Fruit fly (Drosophila melanogaster) whole organism, embryonic: ENCODE data around the gene CG32428.

Experiments used
- ATbp ChIP-seq: fragments of 200-800 bp; sonication (Bioruptor generic); optimal IDR thresholded peaks from 2 replicates; lab custom pipeline; 2017; ENCODE audit warnings: missing biosample characterization, mild to moderate bottlenecking, missing genetic modification characterization, missing genetic modification reagents
- B-H2 ChIP-seq: fragments of 200-800 bp; sonication (Bioruptor generic); optimal IDR thresholded peaks from 2 replicates; lab custom pipeline; 2018; ENCODE audit warnings: missing biosample characterization, mild to moderate bottlenecking, missing genetic modification characterization
- Blimp-1 ChIP-seq: fragments of 200-800 bp; sonication (Bioruptor generic); optimal IDR thresholded peaks from 3 replicates; lab custom pipeline; 2018; ENCODE audit warnings: missing biosample characterization, missing genetic modification characterization, mild to moderate bottlenecking, moderate library complexity, missing genetic modification reagents
- C15 ChIP-seq: fragments of 200-800 bp; sonication (Bioruptor generic); IDR thresholded peaks from 3 replicates; pipeline ENCODE4 v1.3.6; 2022; ENCODE audit warnings: missing biosample characterization, missing genetic modification characterization
- CG11456 ChIP-seq: fragments of 200-800 bp; sonication (Bioruptor generic); IDR thresholded peaks from 3 replicates; pipeline ENCODE4 v1.3.6; 2022; ENCODE audit warnings: missing biosample characterization, missing genetic modification characterization
- CG12744 ChIP-seq: fragments of 200-800 bp; sonication (Bioruptor generic); optimal IDR thresholded peaks from 2 replicates; lab custom pipeline; 2016; ENCODE audit warnings: missing biosample characterization, missing genetic modification characterization
- CG12942 ChIP-seq: fragments of 200-800 bp; sonication (Bioruptor generic); optimal IDR thresholded peaks from 3 replicates; lab custom pipeline; 2016; ENCODE audit warnings: missing biosample characterization, missing genetic modification characterization
- CG13296 ChIP-seq: fragments of 200-800 bp; sonication (Bioruptor generic); optimal IDR thresholded peaks from 3 replicates; lab custom pipeline; 2018; ENCODE audit warnings: missing biosample characterization, mild to moderate bottlenecking, missing genetic modification characterization
- CG13624 ChIP-seq: fragments of 200-800 bp; sonication (Bioruptor generic); optimal IDR thresholded peaks from 2 replicates; lab custom pipeline; 2016; ENCODE audit warnings: missing biosample characterization, missing genetic modification characterization
- CG14050 ChIP-seq: fragments of 200-800 bp; sonication (Bioruptor generic); IDR thresholded peaks from 3 replicates; pipeline ENCODE4 v1.3.6; 2022; ENCODE audit warnings: missing biosample characterization, missing genetic modification characterization
- CG14667 ChIP-seq: fragments of 200-800 bp; sonication (Bioruptor generic); IDR thresholded peaks from 2 replicates; pipeline ENCODE4 v1.3.6; 2022; ENCODE audit warnings: missing biosample characterization, missing genetic modification characterization
- CG15479 ChIP-seq: fragments of 200-800 bp; sonication (Bioruptor generic); optimal IDR thresholded peaks from 3 replicates; lab custom pipeline; 2019; ENCODE audit warnings: missing biosample characterization, mild to moderate bottlenecking, missing genetic modification characterization, moderate library complexity
- CG16813 ChIP-seq: fragments of 200-800 bp; sonication (Bioruptor generic); IDR thresholded peaks from 3 replicates; pipeline ENCODE4 v1.3.6; 2022; ENCODE audit warnings: missing biosample characterization, missing genetic modification characterization; ENCODE audit not compliant: partially characterized antibody
- CG17568 ChIP-seq: fragments of 200-800 bp; sonication (Bioruptor generic); optimal IDR thresholded peaks from 2 replicates; lab custom pipeline; 2018; ENCODE audit warnings: missing biosample characterization, mild to moderate bottlenecking, missing genetic modification characterization, moderate library complexity
- CG17612 ChIP-seq: fragments of 200-800 bp; sonication (Bioruptor generic); IDR thresholded peaks from 2 replicates; pipeline ENCODE4 v1.3.6; 2022; ENCODE audit warnings: missing biosample characterization, missing genetic modification characterization
- CG17802 ChIP-seq: fragments of 200-800 bp; sonication (Bioruptor generic); optimal IDR thresholded peaks from 2 replicates; lab custom pipeline; 2018; ENCODE audit warnings: missing biosample characterization, mild to moderate bottlenecking, missing genetic modification characterization, moderate library complexity
- CG17829 ChIP-seq: fragments of 200-800 bp; optimal IDR thresholded peaks from 2 replicates; lab custom pipeline; 2019; ENCODE audit warnings: missing biosample characterization, mild to moderate bottlenecking, missing genetic modification characterization, moderate library complexity
- CG2678 ChIP-seq: fragments of 200-800 bp; sonication (Bioruptor generic); optimal IDR thresholded peaks from 3 replicates; lab custom pipeline; 2019; ENCODE audit warnings: missing biosample characterization, mild to moderate bottlenecking, missing genetic modification characterization, moderate library complexity
- CG31224 ChIP-seq: fragments of 200-800 bp; sonication (Bioruptor generic); IDR thresholded peaks from 2 replicates; pipeline ENCODE4 v1.3.6; 2022; ENCODE audit warnings: missing biosample characterization, missing genetic modification characterization
- CG3407 ChIP-seq: fragments of 200-800 bp; sonication (Bioruptor generic); optimal IDR thresholded peaks from 2 replicates; lab custom pipeline; 2018; ENCODE audit warnings: missing biosample characterization, mild to moderate bottlenecking, missing genetic modification characterization
- CG34422 ChIP-seq: fragments of 200-800 bp; sonication (Bioruptor generic); IDR thresholded peaks from 3 replicates; pipeline ENCODE4 v1.3.6; 2022; ENCODE audit warnings: missing biosample characterization, missing genetic modification characterization
- CG42726 ChIP-seq: fragments of 200-800 bp; sonication (Bioruptor generic); IDR thresholded peaks from 2 replicates; pipeline ENCODE4 v1.3.6; 2022; ENCODE audit warnings: missing biosample characterization, missing genetic modification characterization; ENCODE audit not compliant: partially characterized antibody
- CG6654 ChIP-seq: fragments of 200-800 bp; sonication (Bioruptor generic); optimal IDR thresholded peaks from 2 replicates; lab custom pipeline; 2017; ENCODE audit warnings: missing biosample characterization, mild to moderate bottlenecking, missing genetic modification characterization
- CG6791 ChIP-seq: fragments of 200-800 bp; sonication (Bioruptor generic); IDR thresholded peaks from 3 replicates; pipeline ENCODE4 v1.3.6; 2022; ENCODE audit warnings: missing biosample characterization, missing genetic modification characterization; ENCODE audit not compliant: partially characterized antibody
- CG7372 ChIP-seq: fragments of 200-800 bp; sonication (Bioruptor generic); IDR thresholded peaks from 2 replicates; pipeline ENCODE4 v1.3.6; 2022; ENCODE audit warnings: missing biosample characterization, missing genetic modification characterization
- CG9797 ChIP-seq: fragments of 200-800 bp; sonication (Bioruptor generic); optimal IDR thresholded peaks from 3 replicates; lab custom pipeline; 2018; ENCODE audit warnings: missing biosample characterization, mild to moderate bottlenecking, missing genetic modification characterization
- Hey ChIP-seq: fragments of 200-800 bp; sonication (Bioruptor generic); optimal IDR thresholded peaks from 3 replicates; lab custom pipeline; 2018; ENCODE audit warnings: missing biosample characterization, mild to moderate bottlenecking, missing genetic modification characterization
- Nf-YC ChIP-seq: fragments of 200-800 bp; optimal IDR thresholded peaks from 3 replicates; lab custom pipeline; 2019; ENCODE audit warnings: missing biosample characterization, mild to moderate bottlenecking, missing genetic modification characterization, moderate library complexity
- NfI ChIP-seq: fragments of 200-800 bp; sonication (Bioruptor generic); optimal IDR thresholded peaks from 3 replicates; lab custom pipeline; 2018; ENCODE audit warnings: missing biosample characterization, mild to moderate bottlenecking, missing genetic modification characterization, moderate library complexity
- Rfx ChIP-seq: fragments of 200-800 bp; sonication (Bioruptor generic); IDR thresholded peaks from 2 replicates; pipeline ENCODE4 v1.3.6; 2022; ENCODE audit warnings: missing biosample characterization, missing genetic modification characterization
- Sry-δ ChIP-seq: fragments of 200-800 bp; sonication (Bioruptor generic); optimal IDR thresholded peaks from 2 replicates; lab custom pipeline; 2016; ENCODE audit warnings: missing biosample characterization, missing genetic modification characterization
- ara ChIP-seq: fragments of 200-800 bp; sonication (Bioruptor generic); IDR thresholded peaks from 2 replicates; pipeline ENCODE4 v1.3.6; 2022; ENCODE audit warnings: missing biosample characterization, missing genetic modification characterization
- ato ChIP-seq: fragments of 200-800 bp; sonication (Bioruptor generic); IDR thresholded peaks from 2 replicates; pipeline ENCODE4 v1.3.6; 2022; ENCODE audit warnings: missing biosample characterization, missing genetic modification characterization; ENCODE audit not compliant: partially characterized antibody
- cad ChIP-seq: fragments of >200 bp; optimal IDR thresholded peaks from 2 replicates; lab custom pipeline; 2017; ENCODE audit warnings: missing biosample characterization, missing genetic modification characterization
- dati ChIP-seq: fragments of 200-800 bp; sonication (Bioruptor generic); IDR thresholded peaks from 2 replicates; pipeline ENCODE4 v1.3.6; 2022; ENCODE audit warnings: missing biosample characterization, missing genetic modification characterization
- disco-r ChIP-seq: fragments of 200-800 bp; sonication (Bioruptor generic); optimal IDR thresholded peaks from 2 replicates; lab custom pipeline; 2016; ENCODE audit warnings: missing biosample characterization, missing genetic modification characterization
- exex ChIP-seq: fragments of 200-800 bp; sonication (Bioruptor generic); optimal IDR thresholded peaks from 4 replicates; lab custom pipeline; 2018; ENCODE audit warnings: missing biosample characterization, mild to moderate bottlenecking, missing genetic modification characterization, moderate library complexity
- grn ChIP-seq: fragments of 200-800 bp; sonication (Bioruptor generic); optimal IDR thresholded peaks from 3 replicates; lab custom pipeline; 2017; ENCODE audit warnings: missing biosample characterization, missing genetic modification characterization
- inv ChIP-seq: fragments of 200-800 bp; sonication (Bioruptor generic); IDR thresholded peaks from 2 replicates; pipeline ENCODE4 v1.3.6; 2022; ENCODE audit warnings: missing biosample characterization, missing genetic modification characterization; ENCODE audit not compliant: partially characterized antibody
- klu ChIP-seq: fragments of 200-800 bp; sonication (Bioruptor generic); IDR thresholded peaks from 2 replicates; pipeline ENCODE4 v1.3.6; 2022; ENCODE audit warnings: missing biosample characterization, missing genetic modification characterization
- maf-S ChIP-seq: fragments of 200-800 bp; sonication (Bioruptor generic); optimal IDR thresholded peaks from 2 replicates; lab custom pipeline; 2016; ENCODE audit warnings: missing biosample characterization, missing genetic modification characterization
- nau ChIP-seq: fragments of 200-800 bp; sonication (Bioruptor generic); optimal IDR thresholded peaks from 3 replicates; lab custom pipeline; 2017; ENCODE audit warnings: missing biosample characterization, mild to moderate bottlenecking, missing genetic modification characterization, missing genetic modification reagents
- p53 ChIP-seq: fragments of 200-800 bp; sonication (Bioruptor generic); optimal IDR thresholded peaks from 2 replicates; lab custom pipeline; 2016; ENCODE audit warnings: missing biosample characterization, missing genetic modification characterization
- pnt ChIP-seq: fragments of 200-800 bp; sonication (Bioruptor generic); optimal IDR thresholded peaks from 3 replicates; lab custom pipeline; 2016; ENCODE audit warnings: missing biosample characterization, missing genetic modification characterization
- psq ChIP-seq: fragments of 200-800 bp; sonication (Bioruptor generic); optimal IDR thresholded peaks from 2 replicates; lab custom pipeline; 2017; ENCODE audit warnings: missing biosample characterization, missing genetic modification characterization
- shn ChIP-seq: fragments of 200-800 bp; sonication (Bioruptor generic); optimal IDR thresholded peaks from 3 replicates; lab custom pipeline; 2016; ENCODE audit warnings: missing biosample characterization, missing genetic modification characterization
- stc ChIP-seq: fragments of 200-800 bp; sonication (Bioruptor generic); IDR thresholded peaks from 2 replicates; pipeline ENCODE4 v1.3.6; 2022; ENCODE audit warnings: missing biosample characterization, missing genetic modification characterization
- tna ChIP-seq: fragments of 200-800 bp; sonication (Bioruptor generic); IDR thresholded peaks from 2 replicates; pipeline ENCODE4 v1.3.6; 2022; ENCODE audit warnings: missing biosample characterization, missing genetic modification characterization; ENCODE audit not compliant: partially characterized antibody
- wdn ChIP-seq: fragments of 200-800 bp; sonication (Bioruptor generic); IDR thresholded peaks from 2 replicates; pipeline ENCODE4 v1.3.6; 2022; ENCODE audit warnings: missing biosample characterization, missing genetic modification characterization
- zen2 ChIP-seq: fragments of 200-800 bp; sonication (Bioruptor generic); IDR thresholded peaks from 3 replicates; pipeline ENCODE4 v1.3.6; 2022; ENCODE audit warnings: missing biosample characterization, missing genetic modification characterization; ENCODE audit not compliant: partially characterized antibody

The CG32428 gene

dm6 chr3L:20470991-20471498 lies 2.5 kb downstream of the CG32428 start (continued):
- TF ChIP-seq Blimp-1, result peak; percentile 59
- TF ChIP-seq CG13624 (GFP tag; lab: Kevin White, UChicago), result no peak
- TF ChIP-seq tna (GFP tag; lab: Robert Waterston, UW), result no peak
- TF ChIP-seq CG6654, result peak; percentile 15
- peak; percentile 83 for TF ChIP-seq grn (GFP tag; lab: Kevin White, UChicago)
- TF ChIP-seq stc (GFP tag; lab: Robert Waterston, UW), result peak; percentile 60
- TF ChIP-seq B-H2 (GFP tag; lab: Kevin White, UChicago), result no peak
- TF ChIP-seq CG3407 (GFP tag; lab: Kevin White, UChicago), result peak; percentile 21
- peak; percentile 38 for TF ChIP-seq CG2678 (tag; lab: Kevin White, UChicago)
- peak; percentile 58 for TF ChIP-seq CG14050 (GFP tag; lab: Robert Waterston, UW)
- TF ChIP-seq Rfx (GFP tag; lab: Robert Waterston, UW), result peak; percentile 49; the same call in 1 of the 2 replicates
- no peak for TF ChIP-seq klu (GFP tag; lab: Robert Waterston, UW)
- TF ChIP-seq NfI, result peak; percentile 46
- no peak for TF ChIP-seq disco-r (GFP tag; lab: Kevin White, UChicago)
- no peak for TF ChIP-seq CG16813 (GFP tag; lab: Robert Waterston, UW)
- TF ChIP-seq p53 (GFP tag; lab: Kevin White, UChicago), result no peak
- TF ChIP-seq ATbp, result peak; percentile 62
- no peak for TF ChIP-seq inv (GFP tag; lab: Robert Waterston, UW)
- no peak for TF ChIP-seq CG11456 (GFP tag; lab: Robert Waterston, UW)
- TF ChIP-seq ato (GFP tag; lab: Robert Waterston, UW), result no peak
- no peak for TF ChIP-seq CG17802 (tag; lab: Kevin White, UChicago)
- peak; percentile 33 for TF ChIP-seq Nf-YC (tag; lab: Kevin White, UChicago)
- no peak for TF ChIP-seq CG14667 (GFP tag; lab: Robert Waterston, UW)
- TF ChIP-seq zen2 (GFP tag; lab: Robert Waterston, UW), result no peak
- no peak for TF ChIP-seq CG9797 (GFP tag; lab: Kevin White, UChicago)
- TF ChIP-seq pnt (GFP tag; lab: Kevin White, UChicago), result no peak
- TF ChIP-seq shn (GFP tag; lab: Kevin White, UChicago), result no peak
- peak; percentile 63; the same call in 2 of the 3 replicates for TF ChIP-seq CG34422
- no peak for TF ChIP-seq CG42726 (GFP tag; lab: Robert Waterston, UW)
- no peak for TF ChIP-seq maf-S (GFP tag; lab: Kevin White, UChicago)
- TF ChIP-seq exex (tag; lab: Kevin White, UChicago), result peak; percentile 89
- no peak for TF ChIP-seq CG15479 (GFP tag; lab: Kevin White, UChicago)
- TF ChIP-seq cad (GFP tag; lab: Kevin White, UChicago), result no peak
- no peak for TF ChIP-seq Sry-δ (GFP tag; lab: Kevin White, UChicago)
- TF ChIP-seq Hey, result no peak
- TF ChIP-seq CG31224, result no peak
- no peak for TF ChIP-seq wdn (GFP tag; lab: Robert Waterston, UW)
- TF ChIP-seq nau, result peak; percentile 11
- TF ChIP-seq CG17568 (GFP tag; lab: Kevin White, UChicago), result peak; percentile 34
- peak; percentile 51; the same call in 1 of the 2 replicates for TF ChIP-seq ara (GFP tag; lab: Robert Waterston, UW)
- TF ChIP-seq dati (GFP tag; lab: Robert Waterston, UW), result peak; percentile 63; the same call in 1 of the 2 replicates
- no peak for TF ChIP-seq CG17612 (GFP tag; lab: Robert Waterston, UW)
- no peak for TF ChIP-seq CG12744
- no peak for TF ChIP-seq psq (GFP tag; lab: Kevin White, UChicago)
- TF ChIP-seq CG7372, result peak; percentile 7; the same call in 1 of the 2 replicates
- no peak for TF ChIP-seq C15
- TF ChIP-seq CG6791, result no peak
- peak; percentile 48 for TF ChIP-seq CG17829
- TF ChIP-seq CG13296 (GFP tag; lab: Kevin White, UChicago), result peak; percentile 32
- peak; percentile 34 for TF ChIP-seq CG12942 (GFP tag; lab: Kevin White, UChicago)
